Worm (Caenorhabditis elegans) whole organism, L1 larva: Measurements from ENCODE around the gene T14G12.12.

ENCODE experiments used
- aha-1 ChIP-seq: fragments of 150-350 bp; optimal IDR thresholded peaks from 2 replicates; lab custom pipeline; 2014; ENCODE audit warnings: missing biosample characterization, missing genetic modification characterization
- alr-1 ChIP-seq: fragments of 200-800 bp; sonication (Bioruptor generic); optimal IDR thresholded peaks from 2 replicates; lab custom pipeline; 2018; ENCODE audit warnings: borderline replicate concordance, mild to moderate bottlenecking, missing genetic modification characterization, missing compliant biosample characterization
- ama-1 ChIP-seq: fragments of 150-350 bp; optimal IDR thresholded peaks from 2 replicates; lab custom pipeline; 2014
- blmp-1 ChIP-seq: fragments of 150-350 bp; optimal IDR thresholded peaks from 2 replicates; lab custom pipeline; 2014; ENCODE audit warnings: missing biosample characterization, missing genetic modification characterization
- ceh-8 ChIP-seq: fragments of 200-800 bp; sonication (Bioruptor generic); optimal IDR thresholded peaks from 2 replicates; lab custom pipeline; 2018; ENCODE audit warnings: mild to moderate bottlenecking, missing genetic modification characterization, moderate library complexity, missing compliant biosample characterization
- ceh-82 ChIP-seq, 3 experiments: fragments of 150-350 bp in 1 of 3; sonication (generic microtip) in 2 of 3; optimal IDR thresholded peaks; 2 replicates each; lab custom pipeline; 2014 to 2017; ENCODE audit warnings: missing biosample characterization in 3 of 3, missing genetic modification characterization in 3 of 3
- ceh-88 ChIP-seq: fragments of 200-800 bp; sonication (Bioruptor generic); IDR thresholded peaks from 2 replicates; pipeline ENCODE4 v1.3.6; 2022; ENCODE audit warnings: missing genetic modification characterization, missing compliant biosample characterization
- ceh-90 ChIP-seq: sonication (generic microtip); optimal IDR thresholded peaks from 2 replicates; lab custom pipeline; 2016; ENCODE audit warnings: missing genetic modification characterization, missing compliant biosample characterization
- ces-1 ChIP-seq: fragments of 150-350 bp; optimal IDR thresholded peaks from 2 replicates; lab custom pipeline; 2014; ENCODE audit warnings: missing biosample characterization, missing genetic modification reagents, missing genetic modification characterization
- efl-1 ChIP-seq, 4 experiments: fragments of 150-350 bp; optimal IDR thresholded peaks in 3 of 4; peaks in 1 of 4; 1 replicate in 1 of 4; 2 replicates in 3 of 4; lab custom pipeline; 2014; ENCODE audit warnings: missing biosample characterization in 2 of 4, missing genetic modification characterization in 2 of 4, missing genetic modification reagents in 2 of 4
- elt-3 ChIP-seq, 6 experiments: fragments of 150-350 bp in 1 of 6; sonication (generic microtip); optimal IDR thresholded peaks; 2 replicates each; lab custom pipeline; 2017 to 2018; ENCODE audit warnings: missing biosample characterization in 6 of 6, missing genetic modification characterization in 6 of 6, inconsistent platforms in 1 of 6
- fkh-4 ChIP-seq: sonication (generic microtip); optimal IDR thresholded peaks from 2 replicates; lab custom pipeline; 2016; ENCODE audit warnings: missing compliant biosample characterization, missing genetic modification characterization, borderline replicate concordance
- fos-1 ChIP-seq: fragments of 150-350 bp; optimal IDR thresholded peaks from 2 replicates; lab custom pipeline; 2014; ENCODE audit warnings: missing biosample characterization, missing genetic modification characterization
- grh-1 ChIP-seq: fragments of 200-800 bp; sonication (Bioruptor generic); IDR thresholded peaks from 2 replicates; pipeline ENCODE4 v1.3.6; 2022; ENCODE audit warnings: missing genetic modification reagents, missing genetic modification characterization, missing compliant biosample characterization
- hpl-2 ChIP-seq: fragments of 150-350 bp; optimal IDR thresholded peaks from 2 replicates; lab custom pipeline; 2014; ENCODE audit warnings: missing biosample characterization, missing genetic modification reagents, missing genetic modification characterization
- irx-1 ChIP-seq: sonication (generic microtip); optimal IDR thresholded peaks from 2 replicates; lab custom pipeline; 2016; ENCODE audit warnings: missing genetic modification characterization, missing compliant biosample characterization
- isw-1 ChIP-seq: fragments of 200-800 bp; sonication (Bioruptor generic); IDR thresholded peaks from 2 replicates; pipeline ENCODE4 v1.3.6; 2022; ENCODE audit warnings: missing genetic modification characterization, missing compliant biosample characterization
- lin-14 ChIP-seq: fragments of 200-800 bp; sonication (Bioruptor generic); optimal IDR thresholded peaks from 2 replicates; lab custom pipeline; 2018; ENCODE audit warnings: mild to moderate bottlenecking, missing genetic modification characterization, moderate library complexity, missing compliant biosample characterization
- lsy-2 ChIP-seq, 2 experiments: fragments of 150-350 bp; optimal IDR thresholded peaks; 2 replicates each; lab custom pipeline; 2014; ENCODE audit warnings: missing biosample characterization in 2 of 2, missing genetic modification characterization in 2 of 2
- mab-9 ChIP-seq: fragments of 200-800 bp; sonication (Bioruptor generic); IDR thresholded peaks from 2 replicates; pipeline ENCODE4 v1.3.6; 2022; ENCODE audit warnings: missing genetic modification reagents, missing genetic modification characterization, missing compliant biosample characterization
- mdl-1 ChIP-seq, 2 experiments: fragments of 150-350 bp; optimal IDR thresholded peaks; 2 replicates each; lab custom pipeline; 2014 to 2017; ENCODE audit warnings: missing biosample characterization in 2 of 2, missing genetic modification characterization in 2 of 2, inconsistent platforms in 1 of 2
- mep-1 ChIP-seq: fragments of 150-350 bp; optimal IDR thresholded peaks from 2 replicates; lab custom pipeline; 2014; ENCODE audit warnings: missing biosample characterization, missing genetic modification characterization
- nhr-11 ChIP-seq: fragments of 150-350 bp; optimal IDR thresholded peaks from 2 replicates; lab custom pipeline; 2014; ENCODE audit warnings: missing biosample characterization, missing genetic modification characterization
- nhr-28 ChIP-seq: fragments of 150-350 bp; optimal IDR thresholded peaks from 2 replicates; lab custom pipeline; 2014; ENCODE audit warnings: missing biosample characterization, missing genetic modification characterization
- nhr-47 ChIP-seq: sonication (generic microtip); optimal IDR thresholded peaks from 2 replicates; lab custom pipeline; 2016; ENCODE audit warnings: mild to moderate bottlenecking, missing genetic modification characterization, moderate library complexity, missing compliant biosample characterization
- nhr-77 ChIP-seq: fragments of 150-350 bp; optimal IDR thresholded peaks from 2 replicates; lab custom pipeline; 2014; ENCODE audit warnings: missing biosample characterization, missing genetic modification characterization
- nhr-90 ChIP-seq: sonication (generic microtip); optimal IDR thresholded peaks from 2 replicates; lab custom pipeline; 2016; ENCODE audit warnings: mild to moderate bottlenecking, missing genetic modification characterization, missing compliant biosample characterization; ENCODE audit not compliant: poor library complexity
- pag-3 ChIP-seq: sonication (generic microtip); optimal IDR thresholded peaks from 2 replicates; lab custom pipeline; 2017; ENCODE audit warnings: missing genetic modification characterization, mild to moderate bottlenecking, missing compliant biosample characterization, antibody characterized with exemption, borderline replicate concordance; ENCODE audit not compliant: insufficient read depth
- pax-3 ChIP-seq: fragments of 200-800 bp; sonication (Bioruptor generic); optimal IDR thresholded peaks from 2 replicates; lab custom pipeline; 2018; ENCODE audit warnings: mild to moderate bottlenecking, missing genetic modification characterization, moderate library complexity, missing compliant biosample characterization
- skn-1 ChIP-seq: fragments of 150-350 bp; optimal IDR thresholded peaks from 2 replicates; lab custom pipeline; 2014; ENCODE audit warnings: missing biosample characterization, missing genetic modification characterization
- sup-37 ChIP-seq: fragments of 200-800 bp; sonication (Bioruptor generic); optimal IDR thresholded peaks from 2 replicates; lab custom pipeline; 2018; ENCODE audit warnings: mild to moderate bottlenecking, missing genetic modification characterization, missing compliant biosample characterization
- tlp-1 ChIP-seq: fragments of 150-350 bp; optimal IDR thresholded peaks from 2 replicates; lab custom pipeline; 2014; ENCODE audit warnings: missing biosample characterization, missing genetic modification characterization
- ztf-11 ChIP-seq, 2 experiments: sonication (generic microtip); optimal IDR thresholded peaks; 2 replicates each; lab custom pipeline; 2016 to 2017; ENCODE audit warnings: missing genetic modification characterization in 2 of 2, missing biosample characterization in 1 of 2, missing compliant biosample characterization in 1 of 2

The T14G12.12 gene

ce11 chrX:3752443-3752842 is 5.9 kb downstream of the T14G12.12 start:
- no peak for TF ChIP-seq tlp-1 (tag; lab: Kevin White, UChicago)
- no peak for TF ChIP-seq ceh-82 (tag; optimal IDR thresholded peaks at IDR 0.05; lab: Kevin White, UChicago)
- TF ChIP-seq irx-1 (tag; lab: Kevin White, UChicago) = no peak
- no peak for TF ChIP-seq mdl-1 (tag; optimal IDR thresholded peaks at IDR 0.05; lab: Kevin White, UChicago)
- TF ChIP-seq grh-1 (GFP tag; lab: Robert Waterston, UW) = no peak
- no peak for TF ChIP-seq lin-14
- no peak for TF ChIP-seq ztf-11 (tag; optimal IDR thresholded peaks at IDR 0.05; lab: Kevin White, UChicago)
- no peak for TF ChIP-seq fkh-4
- TF ChIP-seq pax-3 (tag; lab: Kevin White, UChicago) = no peak
- TF ChIP-seq ceh-8 (GFP tag; lab: Kevin White, UChicago) = no peak
- TF ChIP-seq isw-1 (GFP tag; lab: Robert Waterston, UW) = no peak
- no peak for TF ChIP-seq lsy-2 (tag; optimal IDR thresholded peaks at IDR 0.05; lab: Kevin White, UChicago)
- no peak for TF ChIP-seq mab-9 (GFP tag; lab: Robert Waterston, UW)
- TF ChIP-seq hpl-2 (GFP tag; lab: Kevin White, UChicago) = no peak
- TF ChIP-seq ces-1 (GFP tag; lab: Kevin White, UChicago) = no peak
- no peak for TF ChIP-seq elt-3 (tag; optimal IDR thresholded peaks at IDR 0.05; lab: Kevin White, UChicago)
- TF ChIP-seq ceh-88 = no peak

ce11 chrX:3751370-3751769 is 6.9 kb downstream of the T14G12.12 start:
- TF ChIP-seq nhr-77 = no peak
- TF ChIP-seq lsy-2 (tag; optimal IDR thresholded peaks at IDR 0.05; lab: Kevin White, UChicago) = no peak
- TF ChIP-seq ceh-8 (GFP tag; lab: Kevin White, UChicago) = no peak

ce11 chrX:3743190-3743589 is 15.1 kb downstream of the T14G12.12 start:
- TF ChIP-seq mdl-1 (tag; optimal IDR thresholded peaks at IDR 0.05; lab: Kevin White, UChicago) = no peak
- TF ChIP-seq ceh-8 (GFP tag; lab: Kevin White, UChicago) = no peak
- no peak for TF ChIP-seq skn-1
- TF ChIP-seq pag-3 (tag; lab: Kevin White, UChicago) = no peak
- no peak for TF ChIP-seq alr-1
- no peak for TF ChIP-seq mep-1 (tag; lab: Kevin White, UChicago)
- no peak for TF ChIP-seq sup-37 (GFP tag; lab: Kevin White, UChicago)
- TF ChIP-seq, all 84 proteins: peak for 0

- TF ChIP-seq nhr-11 (tag; lab: Kevin White, UChicago) (no peak), ceh-8 (GFP tag; lab: Kevin White, UChicago) (no peak)
Observed at ce11 chrX:3742223-3742622, 16.1 kb downstream of the T14G12.12 start, which contains the start of gene fkh-2. fkh-2 (minus strand) TSS chrX:3742323.

ce11 chrX:3738617-3739016 is 19.7 kb downstream of the T14G12.12 start:
- TF ChIP-seq nhr-90 (tag; lab: Kevin White, UChicago) (no peak), efl-1 (optimal IDR thresholded peaks at IDR 0.05; lab: Kevin White, UChicago) (no peak), efl-1 (GFP tag; optimal IDR thresholded peaks at IDR 0.05 in 1 of 2; lab: Kevin White, UChicago) (no peak), ama-1 (no peak), grh-1 (GFP tag; lab: Robert Waterston, UW) (no peak), aha-1 (tag; lab: Kevin White, UChicago) (no peak), nhr-28 (tag; lab: Kevin White, UChicago) (no peak), nhr-47 (tag; lab: Kevin White, UChicago) (no peak), fos-1 (no peak), isw-1 (GFP tag; lab: Robert Waterston, UW) (no peak), blmp-1 (tag; lab: Kevin White, UChicago) (no peak), ceh-90 (tag; lab: Kevin White, UChicago) (no peak)
